Worm (Caenorhabditis elegans): ENCODE results near the gene F54D5.4.
A peak's percentile ranks its signal among the peaks of the same experiment; 100 is the strongest.

Gene F54D5.4

DNA sequence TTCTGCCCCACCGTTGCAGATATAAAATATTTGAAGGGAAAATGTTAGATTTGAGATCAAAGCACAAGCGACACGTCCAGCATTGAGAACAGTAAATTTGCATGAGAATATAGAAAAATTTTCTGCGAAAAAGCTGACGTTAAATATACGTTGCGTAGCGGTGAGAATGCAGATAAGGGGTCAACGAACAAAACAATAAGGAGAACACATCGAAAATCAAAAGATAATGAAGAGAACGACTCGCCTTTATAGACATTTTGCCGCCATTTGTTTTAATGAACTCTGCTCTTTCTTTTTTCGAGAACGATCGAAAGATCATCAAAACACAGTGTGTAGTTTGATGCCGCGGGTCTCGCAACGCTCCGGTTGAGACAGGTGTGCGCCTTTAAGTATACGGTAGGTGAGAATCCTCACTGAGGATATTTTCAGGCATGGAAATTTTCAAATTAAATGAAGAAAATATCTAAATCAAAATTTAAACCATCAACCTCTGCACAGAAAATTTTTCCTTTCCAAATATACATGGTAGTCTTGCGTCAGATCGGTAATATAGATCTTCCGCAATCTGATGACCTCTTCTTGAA, 26.6 kb downstream of the F54D5.4 start:
- TF ChIP-seq elt-2 (tag; optimal IDR thresholded peaks at IDR 0.05): peak; percentile 49
- no peak for TF ChIP-seq unc-55 (GFP tag; optimal IDR thresholded peaks at IDR 0.05)

DNA sequence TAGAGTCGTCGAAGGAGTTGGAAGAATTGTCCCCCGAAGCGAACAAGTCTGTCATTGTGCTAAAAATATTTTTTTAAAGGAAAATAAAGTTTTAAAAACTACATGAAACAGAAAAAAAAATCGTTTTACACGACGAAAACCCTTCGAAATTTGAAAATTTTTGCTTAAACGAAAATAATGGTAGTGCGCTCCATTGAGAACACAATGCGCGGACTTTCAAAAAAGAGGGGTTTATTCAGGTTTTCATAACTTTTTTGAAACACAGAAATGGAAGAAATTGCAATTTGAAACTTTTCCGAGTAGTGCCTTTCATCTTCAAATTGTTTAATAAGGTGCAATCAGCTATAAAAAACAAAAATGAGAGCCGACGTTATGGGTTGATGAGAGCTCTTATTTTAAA, 30.1 kb downstream of the F54D5.4 start, which contains the start of gene npp-5:
npp-5 (minus strand) TSS at position 59 of the 400 bp plus-strand sequence.
- no peak for TF ChIP-seq C08G9.2 (tag; optimal IDR thresholded peaks at IDR 0.05)
- TF ChIP-seq elt-2 (tag; optimal IDR thresholded peaks at IDR 0.05): peak; percentile 3

DNA sequence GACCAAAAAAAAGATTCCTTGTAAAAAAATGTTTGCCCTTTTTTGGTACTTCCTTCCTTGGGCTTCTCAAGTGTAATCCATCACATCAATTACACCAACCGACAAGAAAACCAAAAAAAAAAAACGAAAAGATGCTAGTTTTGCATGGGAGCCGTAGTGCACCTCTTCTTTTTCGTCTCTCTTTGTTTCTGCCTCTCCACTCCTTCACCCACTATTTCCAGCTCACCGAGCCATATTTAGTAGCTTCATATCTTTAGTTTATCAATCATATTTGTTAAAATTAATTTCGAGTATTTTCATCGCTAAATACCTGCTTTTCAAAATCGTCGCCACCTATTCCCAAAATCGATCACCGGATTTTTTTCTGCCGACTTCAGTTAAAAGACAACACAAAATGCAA, 31.1 kb downstream of the F54D5.4 start, which contains the start of gene F07A11.4:
F07A11.4 (plus strand) TSS at position 301 of the 400 bp plus-strand sequence.
- no peak for TF ChIP-seq ceh-9 (tag; optimal IDR thresholded peaks at IDR 0.05)
- no peak for TF ChIP-seq ahr-1 (tag; optimal IDR thresholded peaks at IDR 0.05)
- TF ChIP-seq unc-3 (GFP tag; conservative IDR thresholded peaks at IDR 0.05): no peak
- no peak for TF ChIP-seq unc-3 (tag; optimal IDR thresholded peaks at IDR 0.05)
- TF ChIP-seq syd-9 (tag; optimal IDR thresholded peaks at IDR 0.05): no peak
- no peak for TF ChIP-seq C08G9.2 (tag; optimal IDR thresholded peaks at IDR 0.05)
- TF ChIP-seq ceh-19 (GFP tag; optimal IDR thresholded peaks at IDR 0.05): no peak
- TF ChIP-seq dmd-4 (tag; optimal IDR thresholded peaks at IDR 0.05; ENCODE audit: borderline replicate concordance): no peak
- no peak for TF ChIP-seq sox-4 (tag; optimal IDR thresholded peaks at IDR 0.05)
- no peak for TF ChIP-seq F13H6.1 (tag; optimal IDR thresholded peaks at IDR 0.05)
- no peak for TF ChIP-seq fkh-6 (tag; optimal IDR thresholded peaks at IDR 0.05)
- TF ChIP-seq ama-1 (optimal IDR thresholded peaks at IDR 0.05): no peak
- TF ChIP-seq ceh-30 (tag; optimal IDR thresholded peaks at IDR 0.05): no peak
- no peak for TF ChIP-seq ceh-2 (tag; optimal IDR thresholded peaks at IDR 0.05)
- TF ChIP-seq gmeb-2 (tag; optimal IDR thresholded peaks at IDR 0.05): no peak
- TF ChIP-seq npax-4 (tag; optimal IDR thresholded peaks at IDR 0.05): no peak
- no peak for TF ChIP-seq pag-3 (tag; optimal IDR thresholded peaks at IDR 0.05; ENCODE audit: borderline replicate concordance)

DNA sequence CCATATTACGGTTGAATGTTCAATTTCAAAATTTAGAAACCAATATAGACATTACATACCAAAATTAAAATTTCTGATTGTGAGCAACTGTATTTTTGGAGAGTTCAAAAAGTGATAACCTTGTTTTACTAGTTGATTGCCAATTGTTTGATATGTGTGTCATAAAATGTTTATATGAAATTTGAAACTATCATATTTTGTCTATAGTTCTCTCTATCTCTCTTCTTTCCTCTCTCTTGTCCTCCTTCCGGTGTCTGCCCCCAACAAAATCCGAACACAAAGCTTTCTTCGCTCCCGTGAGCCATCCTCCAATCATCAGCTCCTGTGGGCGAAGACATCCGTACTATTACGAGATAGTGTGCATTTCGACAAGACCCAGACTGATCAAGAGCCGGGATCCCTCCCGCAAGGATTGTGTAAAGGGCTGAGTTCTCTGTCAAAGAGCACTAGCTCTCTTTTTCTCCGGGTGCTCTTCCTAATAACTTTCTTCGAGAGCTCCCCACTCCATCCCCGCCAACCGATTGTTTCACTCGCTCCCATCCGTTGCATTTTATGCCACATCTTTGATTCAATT, 32.9 kb downstream of the F54D5.4 start:
- TF ChIP-seq ceh-34 (tag; optimal IDR thresholded peaks at IDR 0.05) (peak; percentile 59), nfya-1 (tag; optimal IDR thresholded peaks at IDR 0.05) (peak; percentile 76), rnt-1 (tag; optimal IDR thresholded peaks at IDR 0.05) (peak; percentile 66), zip-5 (tag; optimal IDR thresholded peaks at IDR 0.05) (no peak), ets-4 (tag; optimal IDR thresholded peaks at IDR 0.05) (peak; percentile 14), pros-1 (tag; optimal IDR thresholded peaks at IDR 0.05) (no peak), elt-2 (tag; optimal IDR thresholded peaks at IDR 0.05) (no peak), ceh-18 (tag; optimal IDR thresholded peaks at IDR 0.05) (peak; percentile 27), nhr-11 (tag; optimal IDR thresholded peaks at IDR 0.05) (no peak)

DNA sequence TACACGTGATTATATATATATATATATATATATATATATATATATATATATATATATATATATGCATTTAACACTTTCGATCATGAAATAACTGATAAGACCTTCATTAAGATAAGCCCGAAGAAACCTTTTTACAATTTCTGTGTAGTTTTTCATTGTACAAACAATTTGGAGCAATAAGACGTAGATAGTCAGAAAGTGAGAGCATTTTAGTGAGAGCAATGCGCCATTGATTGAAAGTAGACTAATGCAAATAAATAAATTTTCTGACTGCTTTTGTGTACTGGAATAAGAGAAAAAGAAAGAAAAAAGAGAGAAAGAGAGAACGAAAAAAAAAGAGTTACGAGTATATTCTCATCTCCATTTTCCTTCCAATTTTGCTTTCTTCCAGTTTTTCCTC, 35.0 kb downstream of the F54D5.4 start:
- TF ChIP-seq fkh-6 (tag; optimal IDR thresholded peaks at IDR 0.05): no peak
- no peak for TF ChIP-seq pros-1 (tag; optimal IDR thresholded peaks at IDR 0.05)
- no peak for TF ChIP-seq syd-9 (tag; optimal IDR thresholded peaks at IDR 0.05)
- TF ChIP-seq ceh-18 (tag; optimal IDR thresholded peaks at IDR 0.05): no peak
- no peak for TF ChIP-seq sdc-2 (tag; optimal IDR thresholded peaks at IDR 0.05)
- no peak for TF ChIP-seq T23F11.4 (GFP tag; optimal IDR thresholded peaks at IDR 0.05)
- no peak for TF ChIP-seq ceh-24 (tag; optimal IDR thresholded peaks at IDR 0.05)
- no peak for TF ChIP-seq nhr-11 (tag; optimal IDR thresholded peaks at IDR 0.05)
- TF ChIP-seq hlh-13 (GFP tag; optimal IDR thresholded peaks at IDR 0.05): no peak
- no peak for TF ChIP-seq nfya-1 (tag; optimal IDR thresholded peaks at IDR 0.05)

DNA sequence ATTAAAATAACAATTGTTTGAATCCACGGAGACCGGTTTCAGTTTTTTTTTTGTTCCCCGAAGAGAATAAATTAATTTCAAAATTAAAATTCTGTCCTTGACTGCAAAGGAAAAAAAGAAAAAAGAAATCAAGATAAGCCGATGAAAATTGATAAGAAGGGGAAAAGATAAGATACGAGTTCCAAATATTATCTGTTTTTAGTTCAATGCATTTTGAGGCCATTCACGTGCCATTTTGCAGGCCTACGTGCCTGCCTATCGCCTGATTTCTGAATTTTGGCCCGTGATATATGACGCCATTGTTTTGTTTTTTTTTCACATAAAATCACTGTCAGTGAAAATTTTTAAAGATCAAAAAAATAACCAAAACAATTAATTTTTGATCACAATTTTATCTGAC, 41.8 kb downstream of the F54D5.4 start:
- TF ChIP-seq elt-2 (tag; optimal IDR thresholded peaks at IDR 0.05): peak; percentile 98
- no peak for TF ChIP-seq ceh-24 (tag; optimal IDR thresholded peaks at IDR 0.05)

Measured in whole organism, late embryonic.